Worm (Caenorhabditis elegans): ENCODE data around the gene M106.3.

Gene M106.3

ce11 chrII:10895959-10896358, 35.2 kb upstream of the M106.3 start:
- TF ChIP-seq nfya-1 (tag; optimal IDR thresholded peaks at IDR 0.05; ENCODE audit: insufficient read depth) (peak; percentile 71), elt-3 (tag; optimal IDR thresholded peaks at IDR 0.05) (no peak)

- TF ChIP-seq nhr-67 (tag; optimal IDR thresholded peaks at IDR 0.05) (no peak), ztf-11 (tag; optimal IDR thresholded peaks at IDR 0.05) (no peak), ceh-9 (tag; optimal IDR thresholded peaks at IDR 0.05) (no peak), tbx-2 (tag; optimal IDR thresholded peaks at IDR 0.05) (no peak), nhr-11 (tag; optimal IDR thresholded peaks at IDR 0.05) (no peak), mml-1 (tag; optimal IDR thresholded peaks at IDR 0.05) (no peak), nhr-76 (tag; optimal IDR thresholded peaks at IDR 0.05) (no peak), nfya-1 (tag; optimal IDR thresholded peaks at IDR 0.05; ENCODE audit: insufficient read depth) (no peak), egl-27 (tag; optimal IDR thresholded peaks at IDR 0.05) (no peak), sea-2 (GFP tag; optimal IDR thresholded peaks at IDR 0.05) (no peak), aly-2 (tag; optimal IDR thresholded peaks at IDR 0.05) (no peak), nhr-25 (tag; optimal IDR thresholded peaks at IDR 0.05) (no peak), ztf-4 (tag; optimal IDR thresholded peaks at IDR 0.05) (no peak), mdl-1 (tag; optimal IDR thresholded peaks at IDR 0.05) (no peak), unc-39 (tag; optimal IDR thresholded peaks at IDR 0.05) (no peak), lin-15B (tag; optimal IDR thresholded peaks at IDR 0.05) (no peak)
Measured at ce11 chrII:10894996-10895395, 34.3 kb upstream of the M106.3 start, which contains the start of gene sra-10. TSS of gene sra-10 (minus strand) at chrII:10895096.

ce11 chrII:10888979-10889378, 28.3 kb upstream of the M106.3 start, which contains the start of gene ptr-8:
TSS of gene ptr-8 (plus strand) at chrII:10889279.
- TF ChIP-seq pha-4 (tag; optimal IDR thresholded peaks at IDR 0.05) (no peak), lin-15B (tag; optimal IDR thresholded peaks at IDR 0.05) (no peak), lin-39 (tag; optimal IDR thresholded peaks at IDR 0.05) (no peak), elt-2 (tag; optimal IDR thresholded peaks at IDR 0.05) (no peak), hmg-11 (tag; optimal IDR thresholded peaks at IDR 0.05) (no peak), ZK546.5 (tag; optimal IDR thresholded peaks at IDR 0.05) (no peak), nhr-23 (tag; optimal IDR thresholded peaks at IDR 0.05) (no peak), ceh-9 (tag; optimal IDR thresholded peaks at IDR 0.05) (no peak), nhr-237 (tag; optimal IDR thresholded peaks at IDR 0.05) (no peak), nhr-25 (tag; optimal IDR thresholded peaks at IDR 0.05) (no peak), elt-3 (tag; optimal IDR thresholded peaks at IDR 0.05) (no peak), aly-2 (tag; optimal IDR thresholded peaks at IDR 0.05) (no peak), ama-1 (optimal IDR thresholded peaks at IDR 0.05) (no peak), ceh-82 (tag; optimal IDR thresholded peaks at IDR 0.05) (no peak), daf-12 (tag; optimal IDR thresholded peaks at IDR 0.05) (no peak), tbx-2 (tag; optimal IDR thresholded peaks at IDR 0.05) (no peak), lsy-12 (tag; optimal IDR thresholded peaks at IDR 0.05) (no peak), unc-39 (tag; optimal IDR thresholded peaks at IDR 0.05) (no peak), jun-1 (tag; optimal IDR thresholded peaks at IDR 0.05) (no peak), eor-1 (tag; optimal IDR thresholded peaks at IDR 0.05) (no peak)

ce11 chrII:10887097-10887496, 26.4 kb upstream of the M106.3 start:
- no peak for TF ChIP-seq nhr-43 (tag; optimal IDR thresholded peaks at IDR 0.05; ENCODE audit: poor library complexity, severe bottlenecking)
- peak; percentile 69 for TF ChIP-seq nhr-25 (tag; optimal IDR thresholded peaks at IDR 0.05)
- peak; percentile 75 for TF ChIP-seq nhr-23 (tag; optimal IDR thresholded peaks at IDR 0.05)
- TF ChIP-seq egl-5 (tag; optimal IDR thresholded peaks at IDR 0.05) = peak; percentile 16
- no peak for TF ChIP-seq lsy-12 (tag; optimal IDR thresholded peaks at IDR 0.05)

ce11 chrII:10885868-10886514, 25.3 kb upstream of the M106.3 start, which contains the start of gene F44F4.3:
TSS of gene F44F4.3 (minus strand) at chrII:10885918.
- TF ChIP-seq nhr-77 (tag; optimal IDR thresholded peaks at IDR 0.05) (no peak), tbx-2 (tag; optimal IDR thresholded peaks at IDR 0.05) (no peak), nhr-23 (tag; optimal IDR thresholded peaks at IDR 0.05) (peak; percentile 68), zag-1 (tag; optimal IDR thresholded peaks at IDR 0.05) (no peak), ztf-4 (tag; optimal IDR thresholded peaks at IDR 0.05) (no peak), ceh-16 (tag; optimal IDR thresholded peaks at IDR 0.05) (no peak)
